Worm (Caenorhabditis elegans) whole organism, L1 larva: ENCODE measurements around the gene dyf-2.

Source experiments
- ama-1 ChIP-seq: fragments of 150-350 bp; optimal IDR thresholded peaks from 2 replicates; lab custom pipeline; 2014
- ceh-90 ChIP-seq: sonication (generic microtip); optimal IDR thresholded peaks from 2 replicates; lab custom pipeline; 2016; ENCODE audit warnings: missing genetic modification characterization, missing compliant biosample characterization
- mdl-1 ChIP-seq, 2 experiments: fragments of 150-350 bp; optimal IDR thresholded peaks; 2 replicates each; lab custom pipeline; 2014 to 2017; ENCODE audit warnings: missing biosample characterization in 2 of 2, missing genetic modification characterization in 2 of 2, inconsistent platforms in 1 of 2
- mef-2 ChIP-seq: fragments of 150-350 bp; optimal IDR thresholded peaks from 2 replicates; lab custom pipeline; 2014; ENCODE audit warnings: missing biosample characterization, missing genetic modification characterization
- nhr-11 ChIP-seq: fragments of 150-350 bp; optimal IDR thresholded peaks from 2 replicates; lab custom pipeline; 2014; ENCODE audit warnings: missing biosample characterization, missing genetic modification characterization
- nhr-71 ChIP-seq: sonication (generic microtip); optimal IDR thresholded peaks from 2 replicates; lab custom pipeline; 2016; ENCODE audit warnings: mild to moderate bottlenecking, missing genetic modification characterization, moderate library complexity, missing compliant biosample characterization
- nhr-76 ChIP-seq: sonication (generic microtip); optimal IDR thresholded peaks from 2 replicates; lab custom pipeline; 2017; ENCODE audit warnings: missing biosample characterization, missing genetic modification characterization

DNA sequence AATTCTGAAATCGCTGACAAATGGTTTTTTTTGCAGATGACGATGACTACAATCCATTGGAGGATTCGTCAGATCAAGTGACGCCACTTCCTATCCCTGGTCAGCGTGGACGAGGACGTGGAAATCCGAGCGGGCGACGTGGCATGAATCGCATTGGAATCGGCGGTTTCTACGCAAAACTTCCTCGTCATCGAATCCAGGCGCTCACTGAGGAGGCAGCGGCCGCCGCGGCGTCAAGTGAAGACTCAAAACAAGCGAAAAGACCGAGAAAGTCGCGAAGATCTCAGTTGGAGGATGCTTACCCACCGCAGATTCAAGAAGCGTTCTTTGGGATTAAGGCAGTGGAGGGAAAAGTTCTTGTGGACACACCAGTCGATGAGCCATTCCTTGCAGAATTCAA lies 37.7 kb downstream of the dyf-2 start:
- TF ChIP-seq ceh-90 (tag; lab: Kevin White, UChicago) (no peak), mdl-1 (tag; optimal IDR thresholded peaks at IDR 0.05; lab: Kevin White, UChicago) (no peak), nhr-11 (tag; lab: Kevin White, UChicago) (no peak), nhr-71 (tag; lab: Kevin White, UChicago) (no peak), nhr-76 (tag; lab: Kevin White, UChicago) (no peak), ama-1 (no peak), mef-2 (tag; lab: Kevin White, UChicago) (no peak)
